Fruit fly (Drosophila melanogaster): ENCODE data around the gene mgl.

Gene mgl

dm6 chrX:9486802-9487201, 13.1 kb downstream of the mgl start (continued):
- TF ChIP-seq E2f1 (GFP tag; IDR thresholded peaks at IDR 0.05) (peak; percentile 61), CG9727 (GFP tag; optimal IDR thresholded peaks at IDR 0.05) (peak; percentile 87), Dip2 (GFP tag; IDR thresholded peaks at IDR 0.05) (no peak), h (optimal IDR thresholded peaks at IDR 0.05) (no peak), CG5180 (GFP tag; optimal IDR thresholded peaks at IDR 0.05) (peak; percentile 50), unc-4 (GFP tag; IDR thresholded peaks at IDR 0.05; ENCODE audit: partially characterized antibody) (no peak), CG14860 (GFP tag; IDR thresholded peaks at IDR 0.05; ENCODE audit: partially characterized antibody) (no peak), ttk (GFP tag; IDR thresholded peaks at IDR 0.05) (peak; percentile 63), CG31388 (GFP tag; optimal IDR thresholded peaks at IDR 0.05) (peak; percentile 47), CG17802 (tag; optimal IDR thresholded peaks at IDR 0.05) (peak; percentile 29)

dm6 chrX:9485899-9486298, 14.0 kb downstream of the mgl start:
- TF ChIP-seq sc (optimal IDR thresholded peaks at IDR 0.05) (no peak), sc (GFP tag; optimal IDR thresholded peaks at IDR 0.05) (no peak), Ssrp (tag; optimal IDR thresholded peaks at IDR 0.05) (peak; percentile 19), Blimp-1 (GFP tag; optimal IDR thresholded peaks at IDR 0.05) (peak; percentile 45), ATbp (GFP tag; optimal IDR thresholded peaks at IDR 0.05) (peak; percentile 4), CG7357 (GFP tag; IDR thresholded peaks at IDR 0.05) (no peak), Atf3 (GFP tag; optimal IDR thresholded peaks at IDR 0.05) (no peak), dmrt99B (tag; optimal IDR thresholded peaks at IDR 0.05) (peak; percentile 56), CG6689 (GFP tag; IDR thresholded peaks at IDR 0.05) (0 out of 2 replicates have a peak, but pooled peaks have one; percentile 10), CG12391 (tag; optimal IDR thresholded peaks at IDR 0.05) (peak; percentile 15), gcm2 (GFP tag; optimal IDR thresholded peaks at IDR 0.05) (no peak), Meics (GFP tag; optimal IDR thresholded peaks at IDR 0.05) (no peak), CG2712 (tag; optimal IDR thresholded peaks at IDR 0.05) (peak; percentile 58), D19A (tag; optimal IDR thresholded peaks at IDR 0.05) (peak; percentile 22), Atf-2 (GFP tag; optimal IDR thresholded peaks at IDR 0.05) (no peak), CG17829 (tag; optimal IDR thresholded peaks at IDR 0.05) (peak; percentile 36), bsh (GFP tag; optimal IDR thresholded peaks at IDR 0.05) (peak in 1 of 2 experiments; percentile 26), vnd (GFP tag; IDR thresholded peaks at IDR 0.05; ENCODE audit: partially characterized antibody) (no peak), CG16813 (GFP tag; IDR thresholded peaks at IDR 0.05; ENCODE audit: partially characterized antibody) (no peak), phol (tag; optimal IDR thresholded peaks at IDR 0.05) (peak; percentile 57), HHEX (GFP tag; optimal IDR thresholded peaks at IDR 0.05) (no peak), Dp (GFP tag; optimal IDR thresholded peaks at IDR 0.05) (no peak), CG10321 (GFP tag; IDR thresholded peaks at IDR 0.05) (no peak), gem (tag; optimal IDR thresholded peaks at IDR 0.05) (peak; percentile 62), hth (optimal IDR thresholded peaks at IDR 0.05) (no peak), chif (GFP tag; optimal IDR thresholded peaks at IDR 0.05) (no peak), Xrp1 (GFP tag; IDR thresholded peaks at IDR 0.05) (peak; percentile 48; the same call in 1 of the 2 replicates), lola (GFP tag; optimal IDR thresholded peaks at IDR 0.05) (peak in 1 of 3 experiments; percentile 19), CG10959 (GFP tag; IDR thresholded peaks at IDR 0.05) (no peak), ewg (GFP tag; optimal IDR thresholded peaks at IDR 0.05) (no peak), CG7839 (tag; optimal IDR thresholded peaks at IDR 0.05) (peak; percentile 40), Hr3 (GFP tag; optimal IDR thresholded peaks at IDR 0.05) (no peak), fd96Cb (tag; optimal IDR thresholded peaks at IDR 0.05) (peak; percentile 43), CoRest (tag; optimal IDR thresholded peaks at IDR 0.05) (peak; percentile 7), CG9727 (GFP tag; optimal IDR thresholded peaks at IDR 0.05) (peak; percentile 13), CG11247 (GFP tag; IDR thresholded peaks at IDR 0.05) (no peak), eve (GFP tag; optimal IDR thresholded peaks at IDR 0.05) (peak in 1 of 2 experiments; percentile 27), onecut (GFP tag; IDR thresholded peaks at IDR 0.05) (no peak), CG4424 (GFP tag; optimal IDR thresholded peaks at IDR 0.05) (peak; percentile 40), en (GFP tag; optimal IDR thresholded peaks at IDR 0.05) (no peak), CG8924 (tag; optimal IDR thresholded peaks at IDR 0.05) (peak; percentile 3)

All from whole organism, embryonic.